Fruit fly (Drosophila melanogaster): Measurements from ENCODE around the gene Doc3.

The Doc3 gene

dm6 chr3L:9011485-9012389 lies 6.7 kb downstream of the Doc3 start (continued):
- no peak for TF ChIP-seq D19B (GFP tag; optimal IDR thresholded peaks at IDR 0.05)
- TF ChIP-seq pho (GFP tag; optimal IDR thresholded peaks at IDR 0.05) = no peak
- TF ChIP-seq ato (GFP tag; IDR thresholded peaks at IDR 0.05; ENCODE audit: partially characterized antibody) = no peak
- no peak for TF ChIP-seq CG15011 (GFP tag; optimal IDR thresholded peaks at IDR 0.05)
- peak; percentile 66; the same call in 1 of the 2 replicates for TF ChIP-seq CG31441 (GFP tag; IDR thresholded peaks at IDR 0.05)
- peak; percentile 91 for TF ChIP-seq dan (GFP tag; IDR thresholded peaks at IDR 0.05)
- TF ChIP-seq CG17568 (GFP tag; optimal IDR thresholded peaks at IDR 0.05) = no peak
- TF ChIP-seq CG33557 (GFP tag; optimal IDR thresholded peaks at IDR 0.05) = peak; percentile 81
- peak; percentile 55 for TF ChIP-seq CG3407 (GFP tag; optimal IDR thresholded peaks at IDR 0.05)
- no peak for TF ChIP-seq CG6175 (GFP tag; IDR thresholded peaks at IDR 0.05)
- TF ChIP-seq CG15269 (tag; optimal IDR thresholded peaks at IDR 0.05) = no peak
- no peak for TF ChIP-seq gfzf (GFP tag; optimal IDR thresholded peaks at IDR 0.05)
- no peak; the same call in 1 of the 2 replicates for TF ChIP-seq Ravus (GFP tag; IDR thresholded peaks at IDR 0.05)
- TF ChIP-seq gsb-n (tag; optimal IDR thresholded peaks at IDR 0.05) = peak; percentile 74
- TF ChIP-seq dimm (GFP tag; IDR thresholded peaks at IDR 0.05) = 0 out of 2 replicates have a peak, but pooled peaks have one; percentile 32
- TF ChIP-seq CG4328 (GFP tag; optimal IDR thresholded peaks at IDR 0.05) = peak; percentile 36
- peak; percentile 45; the same call in 1 of the 2 replicates for TF ChIP-seq CG5953 (GFP tag; IDR thresholded peaks at IDR 0.05)
- TF ChIP-seq CG11093 (GFP tag; IDR thresholded peaks at IDR 0.05) = peak; percentile 80
- TF ChIP-seq ci (GFP tag; IDR thresholded peaks at IDR 0.05) = peak; percentile 92
- TF ChIP-seq CG5245 (GFP tag; optimal IDR thresholded peaks at IDR 0.05) = peak; percentile 67
- peak; percentile 64 for TF ChIP-seq crol (GFP tag; IDR thresholded peaks at IDR 0.05)
- TF ChIP-seq z (GFP tag; IDR thresholded peaks at IDR 0.05) = peak; percentile 48; the same call in 1 of the 3 replicates
- TF ChIP-seq al (GFP tag; IDR thresholded peaks at IDR 0.05) = no peak
- peak; percentile 67 for TF ChIP-seq CG10366 (GFP tag; IDR thresholded peaks at IDR 0.05)
- no peak for TF ChIP-seq CG7271 (tag; optimal IDR thresholded peaks at IDR 0.05)
- TF ChIP-seq Hr39 (optimal IDR thresholded peaks at IDR 0.05) = no peak
- TF ChIP-seq CG9876 (GFP tag; optimal IDR thresholded peaks at IDR 0.05) = peak; percentile 11
- TF ChIP-seq CG3995 (GFP tag; optimal IDR thresholded peaks at IDR 0.05) = no peak
- no peak for TF ChIP-seq schlank (tag; optimal IDR thresholded peaks at IDR 0.05)
- TF ChIP-seq CG43689 (GFP tag; IDR thresholded peaks at IDR 0.05) = peak; percentile 49; the same call in 1 of the 2 replicates
- TF ChIP-seq CG13424 (tag; optimal IDR thresholded peaks at IDR 0.05) = peak; percentile 67
- TF ChIP-seq CG10654 (GFP tag; optimal IDR thresholded peaks at IDR 0.05) = peak; percentile 76
- TF ChIP-seq gce (GFP tag; IDR thresholded peaks at IDR 0.05) = peak; percentile 61; the same call in 2 of the 3 replicates
- no peak for TF ChIP-seq CG16779 (GFP tag; IDR thresholded peaks at IDR 0.05)
- TF ChIP-seq Neu2 (GFP tag; optimal IDR thresholded peaks at IDR 0.05; ENCODE audit: borderline replicate concordance) = peak; percentile 49
- TF ChIP-seq Dref (GFP tag; IDR thresholded peaks at IDR 0.05) = no peak
- peak; percentile 73 for TF ChIP-seq CG33213 (GFP tag; optimal IDR thresholded peaks at IDR 0.05)
- TF ChIP-seq CG9727 (GFP tag; optimal IDR thresholded peaks at IDR 0.05) = peak; percentile 94
- TF ChIP-seq toy (GFP tag; IDR thresholded peaks at IDR 0.05) = no peak
- no peak for TF ChIP-seq pzg (GFP tag; optimal IDR thresholded peaks at IDR 0.05)
- peak; percentile 42 for TF ChIP-seq cato (GFP tag; optimal IDR thresholded peaks at IDR 0.05; ENCODE audit: borderline replicate concordance)
- TF ChIP-seq Xbp1 (GFP tag; optimal IDR thresholded peaks at IDR 0.05) = peak; percentile 59
- no peak for TF ChIP-seq CG31224 (GFP tag; IDR thresholded peaks at IDR 0.05)
- TF ChIP-seq CG30431 (GFP tag; optimal IDR thresholded peaks at IDR 0.05) = peak; percentile 71
- peak; percentile 93 for TF ChIP-seq CG8765 (GFP tag; IDR thresholded peaks at IDR 0.05)
- TF ChIP-seq NfI (GFP tag; optimal IDR thresholded peaks at IDR 0.05) = no peak
- TF ChIP-seq CG8924 (tag; optimal IDR thresholded peaks at IDR 0.05) = peak; percentile 78
- no peak for TF ChIP-seq Dll (GFP tag; IDR thresholded peaks at IDR 0.05; ENCODE audit: partially characterized antibody)
- peak; percentile 60 for TF ChIP-seq CG14441 (GFP tag; IDR thresholded peaks at IDR 0.05)

Data from whole organism, embryonic.